Worm (Caenorhabditis elegans) whole organism, dauer: ENCODE results near the gene sri-30.
"Not testable (repeated sequence)": the region's sequence is repeated elsewhere in the genome, so short reads cannot be mapped to it uniquely, and the experiment has no call there.

ENCODE experiments used
- unc-62 ChIP-seq: sonication (generic microtip); optimal IDR thresholded peaks from 2 replicates; lab custom pipeline; 2017; ENCODE audit warnings: missing biosample characterization, missing genetic modification reagents, missing genetic modification characterization

sri-30 gene

DNA sequence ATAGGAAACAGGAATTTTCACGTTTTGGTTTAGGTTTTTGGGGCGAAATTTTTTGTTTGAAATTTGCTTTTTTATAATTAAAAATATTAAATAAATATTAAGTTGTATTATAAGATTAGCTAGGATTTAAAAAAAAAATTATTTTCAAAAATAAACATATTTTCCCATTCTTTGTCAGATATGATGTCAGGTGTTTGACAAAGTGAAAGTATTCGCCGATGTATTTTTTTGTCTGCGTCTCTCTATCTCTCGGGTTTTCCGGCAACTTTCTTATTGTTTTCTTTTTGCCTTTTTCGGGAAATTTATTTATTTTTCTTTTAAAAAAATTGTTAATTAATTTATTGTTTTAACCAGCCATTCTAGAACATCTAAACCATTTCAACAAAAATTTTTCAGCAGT, 15.6 kb upstream of the sri-30 start:
- no peak for TF ChIP-seq unc-62

DNA sequence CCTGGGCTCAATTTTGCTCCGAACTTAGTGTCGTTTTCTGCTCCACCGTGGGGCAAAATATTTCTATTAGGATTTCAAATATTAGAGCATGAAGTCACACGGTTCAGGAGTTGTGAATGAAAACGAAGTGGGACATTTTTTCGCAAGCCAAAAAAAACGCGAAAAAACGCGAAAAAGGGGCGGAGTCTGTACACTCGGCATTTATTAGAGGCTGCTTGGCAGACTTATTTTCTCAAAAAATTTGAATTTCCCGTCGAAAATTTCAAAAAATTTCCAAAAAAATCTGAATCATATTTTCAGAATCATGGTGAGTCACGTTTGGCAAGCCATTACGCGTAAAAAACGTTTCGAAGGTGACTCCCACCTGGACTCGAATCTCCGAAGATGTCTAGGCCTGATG, 13.5 kb upstream of the sri-30 start, which contains the start of gene B0454.6:
Gene B0454.6 (plus strand): TSS at position 301 of the 400 bp plus-strand sequence.
- TF ChIP-seq unc-62, result not testable (repeated sequence)

DNA sequence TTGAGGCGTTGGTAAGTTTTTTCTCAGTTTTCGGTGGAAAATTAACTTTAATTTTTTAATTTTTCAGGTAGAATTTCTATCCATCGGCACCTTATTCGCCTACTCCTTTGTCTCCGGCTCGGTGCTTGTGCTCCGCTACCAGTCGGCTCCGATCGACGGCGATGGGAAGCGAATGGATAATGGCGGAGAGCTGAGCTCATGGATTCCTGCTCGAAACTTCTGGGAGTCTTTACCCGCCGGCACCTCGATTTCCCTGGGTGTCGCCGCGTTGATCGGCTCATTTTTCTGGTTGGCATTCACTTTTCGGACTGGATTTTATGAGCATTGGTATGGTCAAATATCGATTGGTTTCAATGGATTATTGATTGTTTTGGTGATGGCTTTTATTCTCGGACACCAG, 11.1 kb upstream of the sri-30 start:
- TF ChIP-seq unc-62, result no peak

DNA sequence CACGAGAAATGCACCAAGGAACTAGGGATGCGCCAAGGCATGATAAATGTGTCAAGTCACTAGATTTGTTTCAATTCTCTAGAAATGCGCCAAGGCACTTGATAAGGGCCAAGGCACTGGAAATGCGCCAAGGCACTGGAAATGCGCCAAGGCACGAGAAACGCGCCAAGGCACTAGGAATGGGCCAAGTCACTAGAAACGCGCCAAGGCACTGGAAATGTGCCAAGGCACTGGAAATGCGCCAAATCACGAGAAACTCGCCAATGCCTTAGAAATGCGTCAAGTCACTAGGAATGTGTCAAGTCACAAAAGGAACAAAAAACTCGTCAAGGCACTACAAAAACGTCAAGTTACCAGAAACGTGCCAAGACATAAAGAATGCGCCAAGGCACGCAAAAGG, 9.6 kb upstream of the sri-30 start:
- TF ChIP-seq unc-62, result no peak

DNA sequence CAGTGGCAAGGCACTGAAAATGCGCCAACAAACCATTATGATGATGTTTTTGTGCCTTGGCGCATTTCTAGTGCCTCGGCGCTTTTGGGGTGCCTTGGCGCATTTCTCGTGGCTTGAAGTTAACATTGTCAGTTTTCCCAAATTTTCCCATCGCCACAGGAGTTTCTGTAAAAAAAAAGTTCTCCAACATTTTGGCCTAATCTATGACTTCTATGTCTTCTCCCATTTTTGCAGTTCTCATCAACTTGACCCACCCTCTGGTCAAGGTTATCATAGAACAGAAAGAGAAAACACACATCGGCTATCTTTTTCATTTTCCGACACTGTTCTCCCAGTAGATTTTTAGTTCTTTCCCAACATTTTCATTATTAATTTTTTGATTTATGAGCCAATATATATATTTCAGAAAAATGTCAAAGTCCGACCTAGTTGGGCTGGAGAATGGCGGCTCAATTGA, 7.5 kb upstream of the sri-30 start, which contains the start of the genes B0454.26 and B0454.5:
Gene B0454.26 (minus strand): TSS at position 101 of the 457 bp plus-strand sequence.
Gene B0454.5 (plus strand): TSS at position 407 of the 457 bp plus-strand sequence.
- no peak for TF ChIP-seq unc-62

DNA sequence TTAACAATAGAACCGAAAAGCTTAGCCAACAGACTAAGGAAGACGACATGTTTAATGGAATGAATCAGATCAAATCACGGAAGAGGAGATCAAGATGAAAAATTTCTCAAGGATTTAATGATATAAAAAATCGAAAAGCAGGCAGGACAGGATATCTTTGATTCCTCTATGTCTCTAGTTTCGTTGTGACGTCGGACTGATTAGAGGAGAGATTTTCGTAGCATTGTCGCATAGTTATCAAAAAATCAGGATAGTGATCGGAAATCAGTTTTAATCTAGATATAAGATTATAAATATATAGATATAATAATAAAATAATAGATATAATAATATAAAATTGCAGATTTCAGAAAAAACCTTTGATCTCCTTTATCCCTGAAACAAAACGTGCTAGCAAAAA, 2.6 kb upstream of the sri-30 start, which contains the start of gene B0454.8:
Gene B0454.8 (minus strand): TSS at position 101 of the 400 bp plus-strand sequence.
- TF ChIP-seq unc-62, result no peak

DNA sequence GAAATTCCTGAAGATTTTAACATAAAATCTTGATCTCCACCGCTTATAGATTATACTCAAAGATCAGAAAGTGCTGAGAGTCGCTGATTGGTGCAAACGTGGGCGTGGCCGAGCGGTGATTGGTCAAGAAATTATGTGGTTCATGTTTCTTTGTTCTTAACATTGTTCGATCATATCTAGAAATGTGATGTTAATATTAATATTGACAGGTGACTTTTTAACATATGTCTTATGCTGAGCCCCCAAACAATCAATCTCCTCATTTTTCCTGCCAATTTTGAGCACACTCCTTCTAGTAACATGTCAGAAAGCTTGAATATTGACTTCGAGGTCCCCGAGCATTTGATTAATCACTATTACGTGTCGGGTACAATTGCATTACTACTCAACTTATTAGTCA, 2.0 kb upstream of the sri-30 start, which contains the start of gene sri-29:
Gene sri-29 (plus strand): TSS at position 301 of the 400 bp plus-strand sequence.
- no peak for TF ChIP-seq unc-62

DNA sequence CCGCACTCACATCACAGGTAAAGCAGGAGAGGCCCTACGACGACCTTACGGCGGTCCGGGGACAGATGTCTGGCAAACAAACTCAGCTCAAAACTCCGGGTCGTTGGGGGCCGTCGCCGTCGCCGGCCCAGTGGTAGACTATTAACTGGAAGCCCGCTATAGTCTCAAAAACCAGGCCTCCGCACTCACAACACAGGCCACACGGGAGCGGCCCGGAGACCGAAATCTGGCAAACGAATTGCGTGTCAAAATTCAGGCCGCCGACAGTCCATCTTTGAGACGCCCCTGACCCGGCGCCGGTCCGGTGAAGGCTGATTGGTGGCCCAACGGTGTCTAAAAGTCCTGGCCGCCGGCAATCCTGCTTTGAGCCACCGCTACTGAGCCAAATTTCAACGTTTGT, 553 bp upstream of the sri-30 start:
- no peak for TF ChIP-seq unc-62

DNA sequence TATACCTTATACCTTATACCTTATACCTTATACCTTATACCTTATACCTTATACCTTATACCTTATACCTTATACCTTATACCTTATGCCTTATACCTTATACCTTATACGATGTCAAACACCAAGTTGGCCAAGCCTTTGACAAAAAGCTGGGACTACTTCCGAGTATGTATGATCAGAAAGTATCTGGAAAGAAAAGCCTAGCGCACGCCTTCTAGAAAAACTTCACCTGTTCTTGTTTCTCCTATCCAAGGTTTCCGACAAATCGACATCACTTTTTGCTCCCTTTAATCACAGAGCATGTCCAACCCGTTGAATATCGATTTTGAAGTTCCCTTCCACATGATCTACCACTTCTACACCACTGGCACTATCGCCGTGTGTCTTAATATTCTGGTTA, 2.4 kb downstream of the sri-30 start, which contains the start of gene sri-28:
Gene sri-28 (plus strand): TSS at position 301 of the 400 bp plus-strand sequence.
- TF ChIP-seq unc-62, result no peak

DNA sequence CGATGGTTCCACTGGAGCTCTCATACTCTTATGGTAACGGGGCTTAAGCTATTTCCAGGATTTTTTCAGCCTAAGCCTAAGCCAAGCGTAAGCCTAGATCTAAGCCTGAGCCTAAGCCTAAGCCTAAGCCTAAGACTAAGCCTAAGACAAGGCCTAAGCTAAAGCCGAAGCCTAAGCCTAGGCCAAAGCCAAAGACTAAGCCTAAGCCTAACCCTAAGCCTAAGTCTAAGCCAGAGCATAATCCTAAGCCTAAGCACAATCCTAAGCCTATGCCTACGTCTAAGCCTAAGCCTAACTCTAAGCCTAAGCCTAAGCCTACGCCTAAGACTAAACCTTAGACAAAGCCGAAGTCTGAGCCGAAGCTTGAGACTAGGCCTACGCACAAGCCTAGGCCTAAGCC, 3.0 kb downstream of the sri-30 start:
- TF ChIP-seq unc-62, result no peak

DNA sequence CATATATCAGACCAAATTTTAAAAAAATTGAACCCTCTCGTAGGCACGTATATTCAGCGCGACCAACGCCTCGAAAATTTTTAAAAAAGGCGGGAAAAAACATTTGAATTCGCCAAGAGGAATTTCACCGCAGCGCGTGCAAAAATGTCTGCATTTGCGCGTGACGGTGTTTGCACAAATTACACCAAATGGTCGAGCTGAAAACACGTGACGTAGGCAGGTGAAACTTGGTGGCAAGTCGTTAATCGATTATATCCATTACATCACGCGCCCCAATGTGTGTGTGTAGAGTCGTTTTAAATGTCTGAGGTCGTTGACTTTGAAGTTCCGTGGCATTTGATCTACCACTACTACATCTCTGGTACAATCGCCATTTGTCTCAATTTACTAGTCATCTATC, 4.7 kb downstream of the sri-30 start, which contains the start of gene sri-31:
Gene sri-31 (plus strand): TSS at position 301 of the 400 bp plus-strand sequence.
- no peak for TF ChIP-seq unc-62

DNA sequence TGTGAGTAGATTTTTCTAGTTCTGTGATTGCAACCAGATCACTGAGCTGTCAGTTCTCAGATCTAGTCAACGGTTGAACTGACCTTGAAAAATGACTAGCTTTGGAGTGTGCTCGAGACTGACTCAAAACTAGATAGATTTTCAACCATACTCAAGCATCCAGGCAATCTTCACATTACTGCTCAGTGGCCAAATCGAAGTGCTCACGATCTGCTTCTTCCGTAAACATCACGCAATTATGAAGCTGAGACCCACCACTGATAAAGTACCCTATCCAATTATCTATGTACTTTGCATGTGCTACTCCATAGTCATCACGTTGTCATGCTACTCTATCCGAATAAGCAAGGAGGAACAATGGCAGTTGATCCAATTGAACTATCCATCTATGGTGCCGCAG, 5.4 kb downstream of the sri-30 start:
- TF ChIP-seq unc-62, result no peak

DNA sequence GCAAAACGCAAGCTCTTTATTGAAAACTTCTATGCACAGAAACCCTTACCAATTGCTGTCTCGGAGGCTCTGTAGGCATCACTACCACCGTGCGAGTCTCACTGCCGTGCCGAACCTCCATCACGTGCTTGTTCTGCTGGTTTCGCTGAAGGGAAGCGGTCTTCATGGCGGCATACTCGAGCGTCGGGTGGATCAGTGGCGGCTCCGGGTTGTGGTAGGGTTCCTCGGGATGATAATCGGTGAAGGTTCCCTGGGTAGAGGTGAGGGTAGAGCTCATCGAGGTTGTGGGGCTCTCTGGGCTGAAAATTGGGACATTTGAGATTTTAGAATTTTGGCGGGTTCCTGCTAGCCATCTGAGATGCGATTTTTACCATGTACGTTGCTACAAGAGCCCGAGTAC, 6.9 kb downstream of the sri-30 start:
- no peak for TF ChIP-seq unc-62

DNA sequence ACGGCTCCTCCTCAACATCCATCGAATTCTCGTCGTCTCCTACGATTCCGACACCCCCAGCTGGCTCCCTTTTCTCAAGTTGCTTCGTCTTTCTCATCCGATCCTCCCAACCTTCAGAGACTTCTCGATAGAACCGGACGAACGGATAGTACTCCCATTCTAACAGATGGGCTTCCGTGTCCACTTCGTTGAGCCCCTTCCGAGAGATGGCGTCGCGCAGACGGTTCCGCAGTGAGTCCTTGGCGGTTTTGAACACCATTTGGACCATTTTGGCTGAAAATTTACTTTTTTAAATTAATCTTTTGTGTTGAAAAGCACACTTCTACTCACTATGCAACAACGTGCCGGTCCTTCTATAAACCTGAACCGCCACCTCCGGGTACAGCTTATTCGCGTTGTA, 7.7 kb downstream of the sri-30 start:
- TF ChIP-seq unc-62, result no peak

DNA sequence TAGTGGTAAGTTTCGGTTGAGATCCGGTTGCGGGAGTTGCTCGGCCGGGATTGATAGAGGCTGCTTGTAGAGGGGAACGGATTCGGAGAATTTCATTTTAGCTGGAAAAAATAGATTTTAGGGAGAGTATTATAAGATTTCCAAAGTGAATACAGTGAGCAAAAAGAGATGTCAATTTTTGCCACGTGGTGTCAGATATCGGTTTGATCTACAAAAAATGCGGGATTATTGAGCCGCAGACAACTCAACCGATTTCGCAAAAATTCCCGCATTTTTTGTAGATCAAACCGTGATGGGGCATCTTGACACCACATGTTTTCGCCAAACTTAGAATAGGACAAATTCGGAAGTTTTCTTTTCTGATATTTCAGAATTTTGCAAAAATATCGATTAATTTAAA, 8.2 kb downstream of the sri-30 start, which contains the start of gene lido-13:
Gene lido-13 (minus strand): TSS at position 101 of the 400 bp plus-strand sequence.
- TF ChIP-seq unc-62, result no peak

DNA sequence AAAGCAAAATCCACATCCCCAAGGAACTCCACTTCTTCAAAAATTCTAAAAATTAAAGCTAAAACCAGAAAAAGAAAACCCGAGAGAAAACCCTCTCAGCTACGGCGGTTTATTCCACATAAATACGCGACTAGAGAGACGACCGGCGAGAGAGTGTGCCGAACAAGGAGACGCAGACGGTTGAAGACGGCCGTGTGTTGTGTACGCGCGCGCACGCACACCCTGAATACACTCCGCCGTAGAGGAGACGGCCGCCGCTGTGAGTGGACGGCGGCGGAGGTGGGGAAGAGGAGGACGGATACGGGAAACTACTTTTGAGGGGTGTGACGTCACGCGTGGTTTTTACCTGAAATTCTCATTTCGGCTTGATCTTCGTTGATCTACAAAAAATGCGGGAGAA, 8.6 kb downstream of the sri-30 start:
- no peak for TF ChIP-seq unc-62

DNA sequence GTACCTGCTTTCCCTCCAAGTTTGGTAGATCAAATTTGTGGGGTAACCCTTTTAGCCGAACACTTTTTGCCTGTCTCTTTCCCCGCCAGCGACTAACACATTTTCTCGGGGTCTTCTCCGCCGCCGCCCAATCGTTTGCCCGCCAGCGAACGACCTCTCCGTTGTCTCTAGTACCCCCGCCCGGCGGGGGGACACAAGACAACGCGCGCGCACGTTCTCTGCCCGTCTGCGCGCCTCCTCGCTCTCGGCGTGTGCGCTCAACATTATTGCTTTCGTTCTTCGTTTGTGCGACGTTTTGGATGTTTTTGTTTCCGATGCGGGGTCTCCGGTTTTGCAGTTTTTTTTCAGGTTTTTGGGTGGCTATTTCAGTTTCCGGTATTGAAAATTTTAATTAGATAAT, 9.6 kb downstream of the sri-30 start:
- no peak for TF ChIP-seq unc-62

DNA sequence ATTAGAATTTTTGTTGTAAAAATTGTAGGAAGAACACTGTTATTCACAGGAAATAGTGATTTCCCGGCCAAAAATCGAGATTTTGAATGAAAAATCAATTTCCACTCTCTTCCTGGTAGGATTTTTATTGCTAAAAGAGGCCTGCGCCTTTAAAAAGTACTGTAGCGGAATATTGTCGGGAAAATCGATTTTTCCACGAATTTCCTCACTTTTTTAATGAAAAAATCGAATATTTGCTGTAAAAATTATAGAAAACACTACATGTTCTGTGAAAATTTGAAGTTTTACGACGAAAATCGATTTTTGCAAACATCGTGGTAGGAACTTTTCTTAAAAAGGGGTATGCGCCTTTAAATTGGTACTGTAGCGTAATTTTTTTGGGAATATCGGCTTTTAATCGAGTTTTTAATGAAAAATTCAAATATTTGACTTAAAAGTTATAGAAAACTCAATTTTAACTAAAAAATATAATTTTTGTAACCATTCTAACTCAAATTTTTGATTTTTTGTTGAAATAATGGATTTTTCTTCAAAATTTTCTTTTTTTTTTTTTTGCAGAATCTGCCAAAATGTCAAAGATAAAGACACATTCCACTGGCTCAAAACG, 10.4 kb downstream of the sri-30 start, which contains the start of gene lin-8:
Gene lin-8 (plus strand): TSS at position 557 of the 607 bp plus-strand sequence.
- TF ChIP-seq unc-62, result no peak
